Fruit fly (Drosophila melanogaster) whole organism, embryonic: ENCODE results near the gene hob.

Experiments used
- Asciz ChIP-seq: fragments of 200-800 bp; sonication (Bioruptor generic); optimal IDR thresholded peaks from 2 replicates; lab custom pipeline; 2017; ENCODE audit warnings: missing biosample characterization, mild to moderate bottlenecking, missing genetic modification characterization, missing genetic modification reagents
- Atf3 ChIP-seq: fragments of 200-800 bp; sonication (Bioruptor generic); optimal IDR thresholded peaks from 3 replicates; lab custom pipeline; 2016; ENCODE audit warnings: missing biosample characterization, missing genetic modification characterization
- Awh ChIP-seq: fragments of 200-800 bp; sonication (Bioruptor generic); IDR thresholded peaks from 2 replicates; pipeline ENCODE4, ENCODE4 v1.3.6; 2022; ENCODE audit warnings: missing biosample characterization, missing genetic modification characterization
- B-H1 ChIP-seq: fragments of 200-800 bp; sonication (Bioruptor generic); IDR thresholded peaks from 3 replicates; pipeline ENCODE4 v1.3.6; 2022; ENCODE audit warnings: missing biosample characterization, missing genetic modification characterization
- CG10147 ChIP-seq: fragments of 200-800 bp; sonication (Bioruptor generic); optimal IDR thresholded peaks from 2 replicates; lab custom pipeline; 2019; ENCODE audit warnings: missing biosample characterization, mild to moderate bottlenecking, missing genetic modification characterization, moderate library complexity
- CG12391 ChIP-seq: fragments of 200-800 bp; sonication (Bioruptor generic); optimal IDR thresholded peaks from 3 replicates; lab custom pipeline; 2018; ENCODE audit warnings: missing biosample characterization, mild to moderate bottlenecking, missing genetic modification characterization, moderate library complexity
- CG14860 ChIP-seq: fragments of 200-800 bp; sonication (Bioruptor generic); IDR thresholded peaks from 3 replicates; pipeline ENCODE4 v1.3.6; 2022; ENCODE audit warnings: missing biosample characterization, missing genetic modification characterization; ENCODE audit not compliant: partially characterized antibody
- CG17385 ChIP-seq: fragments of 200-800 bp; sonication (Bioruptor generic); optimal IDR thresholded peaks from 3 replicates; lab custom pipeline; 2018; ENCODE audit warnings: missing biosample characterization, mild to moderate bottlenecking, missing genetic modification characterization
- CG18011 ChIP-seq: fragments of 200-800 bp; sonication (Bioruptor generic); optimal IDR thresholded peaks from 2 replicates; lab custom pipeline; 2017; ENCODE audit warnings: missing biosample characterization, missing genetic modification characterization, mild to moderate bottlenecking, moderate library complexity, missing genotype
- CG2875 ChIP-seq: fragments of 200-800 bp; sonication (Bioruptor generic); optimal IDR thresholded peaks from 2 replicates; lab custom pipeline; 2017; ENCODE audit warnings: missing biosample characterization, mild to moderate bottlenecking, missing genetic modification characterization, missing genetic modification reagents
- CG30431 ChIP-seq: fragments of 200-800 bp; sonication (Bioruptor generic); optimal IDR thresholded peaks from 2 replicates; lab custom pipeline; 2017; ENCODE audit warnings: missing biosample characterization, missing genetic modification characterization
- CG31441 ChIP-seq: fragments of 200-800 bp; sonication (Bioruptor generic); IDR thresholded peaks from 2 replicates; pipeline ENCODE4 v1.3.6; 2022; ENCODE audit warnings: missing biosample characterization, missing genetic modification characterization
- CG3281 ChIP-seq: fragments of 200-800 bp; sonication (Bioruptor generic); optimal IDR thresholded peaks from 3 replicates; lab custom pipeline; 2017; ENCODE audit warnings: missing biosample characterization, mild to moderate bottlenecking, missing genetic modification characterization
- CG3407 ChIP-seq: fragments of 200-800 bp; sonication (Bioruptor generic); optimal IDR thresholded peaks from 2 replicates; lab custom pipeline; 2018; ENCODE audit warnings: missing biosample characterization, mild to moderate bottlenecking, missing genetic modification characterization
- CG3847 ChIP-seq: fragments of 200-800 bp; sonication (Bioruptor generic); IDR thresholded peaks from 2 replicates; pipeline ENCODE4 v1.3.6; 2022; ENCODE audit warnings: missing biosample characterization, missing genetic modification characterization
- CG7271 ChIP-seq: fragments of 200-800 bp; sonication (Bioruptor generic); optimal IDR thresholded peaks from 2 replicates; lab custom pipeline; 2018; ENCODE audit warnings: missing biosample characterization, mild to moderate bottlenecking, missing genetic modification characterization, moderate library complexity
- CG7556 ChIP-seq: fragments of 200-800 bp; sonication (Bioruptor generic); optimal IDR thresholded peaks from 2 replicates; lab custom pipeline; 2017; ENCODE audit warnings: missing biosample characterization, mild to moderate bottlenecking, missing genetic modification characterization
- CG9727 ChIP-seq: fragments of 200-800 bp; sonication (Bioruptor generic); optimal IDR thresholded peaks from 3 replicates; lab custom pipeline; 2017; ENCODE audit warnings: missing biosample characterization, mild to moderate bottlenecking, missing genetic modification characterization
- CTCF ChIP-seq: fragments of 200-800 bp; sonication (Bioruptor generic); optimal IDR thresholded peaks from 2 replicates; lab custom pipeline; 2017; ENCODE audit warnings: missing biosample characterization, mild to moderate bottlenecking, missing genetic modification characterization, moderate library complexity
- D ChIP-seq, 2 experiments: fragments of 200-800 bp in 1 of 2; fragments of >200 bp in 1 of 2; sonication (Bioruptor generic) in 1 of 2; optimal IDR thresholded peaks; 2 replicates in 1 of 2; 3 replicates in 1 of 2; lab custom pipeline; 2017; ENCODE audit warnings: mild to moderate bottlenecking in 1 of 2, missing biosample characterization in 1 of 2, missing genetic modification characterization in 1 of 2, missing genetic modification reagents in 1 of 2
- Dek ChIP-seq: fragments of 200-800 bp; sonication (Bioruptor generic); optimal IDR thresholded peaks from 3 replicates; lab custom pipeline; 2019; ENCODE audit warnings: missing biosample characterization, mild to moderate bottlenecking, missing genetic modification characterization, moderate library complexity
- Dref ChIP-seq: fragments of 200-800 bp; sonication (Bioruptor generic); IDR thresholded peaks from 2 replicates; pipeline ENCODE4 v1.3.6; 2022; ENCODE audit warnings: missing biosample characterization, missing genetic modification characterization
- Ets97D ChIP-seq: fragments of 200-800 bp; sonication (Bioruptor generic); optimal IDR thresholded peaks from 3 replicates; lab custom pipeline; 2016; ENCODE audit warnings: missing biosample characterization, missing genetic modification characterization
- Gug ChIP-seq: fragments of 200-800 bp; sonication (Bioruptor generic); IDR thresholded peaks from 4 replicates; pipeline ENCODE4 v1.3.6; 2022; ENCODE audit warnings: missing biosample characterization, missing genetic modification characterization
- HHEX ChIP-seq: fragments of 200-800 bp; sonication (Bioruptor generic); optimal IDR thresholded peaks from 3 replicates; lab custom pipeline; 2017; ENCODE audit warnings: missing biosample characterization, mild to moderate bottlenecking, missing genetic modification characterization, missing genetic modification reagents
- Hmr ChIP-seq: fragments of 200-800 bp; sonication (Bioruptor generic); optimal IDR thresholded peaks from 3 replicates; lab custom pipeline; 2017; ENCODE audit warnings: mild to moderate bottlenecking, missing biosample characterization, missing genetic modification reagents, missing genetic modification characterization
- Optix ChIP-seq: fragments of 200-800 bp; sonication (Bioruptor generic); IDR thresholded peaks from 3 replicates; pipeline ENCODE4 v1.3.6; 2022; ENCODE audit warnings: missing biosample characterization, missing genetic modification characterization
- Ravus ChIP-seq: fragments of 200-800 bp; sonication (Bioruptor generic); IDR thresholded peaks from 2 replicates; pipeline ENCODE4 v1.3.6; 2022; ENCODE audit warnings: missing biosample characterization, missing genetic modification characterization
- Rx ChIP-seq: fragments of 200-800 bp; sonication (Bioruptor generic); IDR thresholded peaks from 2 replicates; pipeline ENCODE4 v1.3.6; 2022; ENCODE audit warnings: missing biosample characterization, missing genetic modification characterization
- Sry-δ ChIP-seq: fragments of 200-800 bp; sonication (Bioruptor generic); optimal IDR thresholded peaks from 2 replicates; lab custom pipeline; 2016; ENCODE audit warnings: missing biosample characterization, missing genetic modification characterization
- Xbp1 ChIP-seq: fragments of 200-800 bp; sonication (Bioruptor generic); optimal IDR thresholded peaks from 3 replicates; lab custom pipeline; 2016; ENCODE audit warnings: missing biosample characterization, mild to moderate bottlenecking, missing genetic modification characterization
- amos ChIP-seq: fragments of 200-800 bp; sonication (Bioruptor generic); IDR thresholded peaks from 2 replicates; pipeline ENCODE4 v1.3.6; 2022; ENCODE audit warnings: missing biosample characterization, missing genetic modification characterization; ENCODE audit not compliant: partially characterized antibody
- br ChIP-seq: fragments of >200 bp; optimal IDR thresholded peaks from 2 replicates; lab custom pipeline; 2017
- caup ChIP-seq: fragments of 200-800 bp; sonication (Bioruptor generic); optimal IDR thresholded peaks from 3 replicates; lab custom pipeline; 2017; ENCODE audit warnings: missing biosample characterization, mild to moderate bottlenecking, missing genetic modification characterization, moderate library complexity; ENCODE audit not compliant: severe bottlenecking
- da ChIP-seq: fragments of 200-800 bp; sonication (Bioruptor generic); optimal IDR thresholded peaks from 2 replicates; lab custom pipeline; 2016; ENCODE audit warnings: missing biosample characterization, missing genetic modification characterization
- dm ChIP-seq: fragments of 200-800 bp; sonication (Bioruptor generic); optimal IDR thresholded peaks from 3 replicates; lab custom pipeline; 2016; ENCODE audit warnings: missing biosample characterization, missing genetic modification characterization
- dysf ChIP-seq: fragments of 200-800 bp; sonication (Bioruptor generic); IDR thresholded peaks from 3 replicates; pipeline ENCODE4 v1.3.6; 2022; ENCODE audit warnings: missing biosample characterization, missing genetic modification characterization
- fru ChIP-seq: fragments of >200 bp; optimal IDR thresholded peaks from 2 replicates; lab custom pipeline; 2017
- insv ChIP-seq, 2 experiments: fragments of 200-800 bp; sonication (Bioruptor generic); optimal IDR thresholded peaks; 3 replicates each; lab custom pipeline; 2016 to 2018; ENCODE audit warnings: missing biosample characterization in 2 of 2, missing genetic modification characterization in 2 of 2
- jing ChIP-seq: fragments of 200-800 bp; sonication (Bioruptor generic); optimal IDR thresholded peaks from 2 replicates; lab custom pipeline; 2018; ENCODE audit warnings: missing biosample characterization, mild to moderate bottlenecking, missing genetic modification characterization
- klu ChIP-seq: fragments of 200-800 bp; sonication (Bioruptor generic); IDR thresholded peaks from 2 replicates; pipeline ENCODE4 v1.3.6; 2022; ENCODE audit warnings: missing biosample characterization, missing genetic modification characterization
- knrl ChIP-seq: fragments of 200-800 bp; sonication (Bioruptor generic); IDR thresholded peaks from 3 replicates; pipeline ENCODE4 v1.3.6; 2022; ENCODE audit warnings: missing biosample characterization, missing genetic modification characterization; ENCODE audit not compliant: partially characterized antibody
- nerfin-1 ChIP-seq: fragments of 200-800 bp; sonication (Bioruptor generic); optimal IDR thresholded peaks from 3 replicates; lab custom pipeline; 2019; ENCODE audit warnings: missing biosample characterization, mild to moderate bottlenecking, missing genetic modification characterization, moderate library complexity
- nom ChIP-seq: fragments of 200-800 bp; sonication (Bioruptor generic); optimal IDR thresholded peaks from 2 replicates; lab custom pipeline; 2017; ENCODE audit warnings: missing biosample characterization, missing genetic modification characterization, mild to moderate bottlenecking, moderate library complexity, missing genetic modification reagents
- pfk ChIP-seq: fragments of 200-800 bp; sonication (Bioruptor generic); optimal IDR thresholded peaks from 2 replicates; lab custom pipeline; 2018; ENCODE audit warnings: missing biosample characterization, mild to moderate bottlenecking, missing genetic modification characterization, moderate library complexity
- ranshi ChIP-seq: fragments of 200-800 bp; sonication (Bioruptor generic); IDR thresholded peaks from 2 replicates; pipeline ENCODE4 v1.3.6; 2022; ENCODE audit warnings: missing biosample characterization, missing genetic modification characterization
- sd ChIP-seq: fragments of 200-800 bp; sonication (Bioruptor generic); optimal IDR thresholded peaks from 3 replicates; lab custom pipeline; 2018; ENCODE audit warnings: missing biosample characterization, mild to moderate bottlenecking, missing genetic modification characterization, moderate library complexity
- sim ChIP-seq: fragments of 200-800 bp; sonication (Bioruptor generic); IDR thresholded peaks from 2 replicates; pipeline ENCODE4 v1.3.6; 2022; ENCODE audit warnings: missing biosample characterization, missing genetic modification characterization
- tin ChIP-seq: fragments of 200-800 bp; sonication (Bioruptor generic); optimal IDR thresholded peaks from 3 replicates; lab custom pipeline; 2016; ENCODE audit warnings: missing biosample characterization, missing genetic modification characterization

The hob gene

DNA sequence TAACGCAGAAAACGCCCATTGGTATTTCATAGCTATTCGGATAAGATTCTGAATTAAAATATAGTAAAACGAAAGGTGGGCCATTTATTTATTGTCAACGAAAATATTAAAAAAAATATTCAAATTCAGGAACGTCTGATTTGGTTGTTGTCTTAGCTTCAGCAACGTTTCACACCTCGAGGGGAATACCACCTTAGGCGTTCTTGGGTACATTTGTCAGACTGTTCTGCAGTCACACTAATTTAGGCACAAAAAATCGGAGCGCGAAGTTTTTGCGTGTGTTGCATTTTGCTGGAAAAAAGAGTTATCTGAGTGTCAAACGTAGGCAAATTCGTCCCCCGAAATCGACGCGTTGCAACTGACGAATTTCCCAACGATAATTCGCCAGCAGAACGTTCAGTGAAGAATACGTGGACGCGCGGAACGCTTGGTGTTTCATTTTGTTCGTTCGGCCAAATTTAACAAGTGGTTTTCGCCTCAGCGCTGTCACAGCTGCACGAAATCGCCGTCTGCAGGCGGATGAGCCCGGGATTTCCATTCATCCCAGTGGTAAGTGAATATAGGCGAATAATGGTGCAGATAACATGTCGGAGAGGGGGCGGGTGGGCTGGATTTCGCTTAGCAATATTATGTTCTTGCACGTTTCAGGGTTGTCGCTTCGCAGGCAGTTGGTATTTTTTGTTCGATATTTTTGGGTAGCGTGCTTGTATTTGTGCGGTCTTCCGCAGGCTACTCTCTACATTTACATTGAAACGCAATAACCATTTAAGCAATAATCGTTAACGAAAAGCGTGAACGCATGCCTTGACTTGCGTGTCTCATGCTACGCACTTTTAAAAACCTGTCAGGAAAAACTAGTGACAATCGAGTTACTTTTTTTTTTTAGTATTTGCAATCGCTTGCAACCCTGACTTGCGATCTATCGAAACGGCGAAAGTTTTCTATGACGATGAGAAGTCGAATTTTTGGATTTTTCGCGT is 6.3 kb upstream of the hob start, which contains the start of gene Larp4B (continued):
- peak; percentile 73 for TF ChIP-seq Ets97D (GFP tag; lab: Kevin White, UChicago)
- peak; percentile 33 for TF ChIP-seq CG3281 (GFP tag; lab: Kevin White, UChicago)
- no peak for TF ChIP-seq Gug (GFP tag; lab: Robert Waterston, UW)
- TF ChIP-seq Optix (GFP tag; lab: Robert Waterston, UW): no peak
- peak; percentile 72; the same call in 2 of the 3 replicates for TF ChIP-seq CG14860 (GFP tag; lab: Robert Waterston, UW)
- no peak for TF ChIP-seq HHEX (GFP tag; lab: Kevin White, UChicago)
- peak; percentile 41 for TF ChIP-seq Hmr
- TF ChIP-seq CG30431 (GFP tag; lab: Kevin White, UChicago): no peak
- peak; percentile 69 for TF ChIP-seq Sry-δ
- TF ChIP-seq CG3407 (GFP tag; lab: Kevin White, UChicago): no peak
- no peak for TF ChIP-seq br (lab: Kevin White, UChicago)
- peak; percentile 17 for TF ChIP-seq nerfin-1
- no peak for TF ChIP-seq da (GFP tag; lab: Kevin White, UChicago)
- TF ChIP-seq Atf3 (GFP tag; lab: Kevin White, UChicago): no peak
- TF ChIP-seq Awh: no peak
- TF ChIP-seq Dref (GFP tag; lab: Robert Waterston, UW): peak; percentile 59
- no peak for TF ChIP-seq dysf (GFP tag; lab: Robert Waterston, UW)
- TF ChIP-seq CG17385 (GFP tag; lab: Kevin White, UChicago): no peak
- no peak for TF ChIP-seq CG31441 (GFP tag; lab: Robert Waterston, UW)
- TF ChIP-seq nom (GFP tag; lab: Kevin White, UChicago): peak; percentile 11
- TF ChIP-seq amos (GFP tag; lab: Robert Waterston, UW): peak; percentile 52
- TF ChIP-seq CG7556: no peak
- peak; percentile 59 for TF ChIP-seq CTCF
- TF ChIP-seq dm (GFP tag; lab: Kevin White, UChicago): peak; percentile 80
- peak; percentile 30 for TF ChIP-seq D (optimal IDR thresholded peaks at IDR 0.05; lab: Kevin White, UChicago)
- no peak for TF ChIP-seq D (GFP tag; optimal IDR thresholded peaks at IDR 0.05; lab: Kevin White, UChicago)
- peak; percentile 37 for TF ChIP-seq sd (tag; lab: Kevin White, UChicago)
- peak; percentile 22 for TF ChIP-seq CG10147 (GFP tag; lab: Kevin White, UChicago)
- TF ChIP-seq Dek (tag; lab: Kevin White, UChicago): peak; percentile 3
- peak; percentile 47 for TF ChIP-seq CG3847
- peak; percentile 16 for TF ChIP-seq caup (GFP tag; lab: Kevin White, UChicago)
- no peak for TF ChIP-seq CG2875 (GFP tag; lab: Kevin White, UChicago)
- no peak for TF ChIP-seq B-H1 (GFP tag; lab: Robert Waterston, UW)
- no peak for TF ChIP-seq CG18011
- no peak for TF ChIP-seq Ravus (GFP tag; lab: Robert Waterston, UW)
- TF ChIP-seq knrl (GFP tag; lab: Robert Waterston, UW): peak; percentile 76
- no peak for TF ChIP-seq sim
- peak; percentile 1 for TF ChIP-seq CG12391 (tag; lab: Kevin White, UChicago)
- no peak for TF ChIP-seq Rx (GFP tag; lab: Robert Waterston, UW)
- TF ChIP-seq klu (GFP tag; lab: Robert Waterston, UW): no peak
- TF ChIP-seq Xbp1: peak; percentile 21
- no peak for TF ChIP-seq jing
- no peak for TF ChIP-seq fru (lab: Kevin White, UChicago)
- no peak for TF ChIP-seq ranshi
- no peak for TF ChIP-seq CG7271 (tag; lab: Kevin White, UChicago)
- no peak for TF ChIP-seq tin (GFP tag; lab: Kevin White, UChicago)
- peak in 1 of 2 experiments; percentile 41 for TF ChIP-seq insv (GFP tag; optimal IDR thresholded peaks at IDR 0.05; lab: Kevin White, UChicago)
- TF ChIP-seq pfk (GFP tag; lab: Kevin White, UChicago): peak; percentile 91
- peak; percentile 19 for TF ChIP-seq CG9727 (GFP tag; lab: Kevin White, UChicago)
- TF ChIP-seq Asciz: no peak
